Worm (Caenorhabditis elegans): ENCODE measurements around the gene F21D12.3.

Gene F21D12.3

DNA sequence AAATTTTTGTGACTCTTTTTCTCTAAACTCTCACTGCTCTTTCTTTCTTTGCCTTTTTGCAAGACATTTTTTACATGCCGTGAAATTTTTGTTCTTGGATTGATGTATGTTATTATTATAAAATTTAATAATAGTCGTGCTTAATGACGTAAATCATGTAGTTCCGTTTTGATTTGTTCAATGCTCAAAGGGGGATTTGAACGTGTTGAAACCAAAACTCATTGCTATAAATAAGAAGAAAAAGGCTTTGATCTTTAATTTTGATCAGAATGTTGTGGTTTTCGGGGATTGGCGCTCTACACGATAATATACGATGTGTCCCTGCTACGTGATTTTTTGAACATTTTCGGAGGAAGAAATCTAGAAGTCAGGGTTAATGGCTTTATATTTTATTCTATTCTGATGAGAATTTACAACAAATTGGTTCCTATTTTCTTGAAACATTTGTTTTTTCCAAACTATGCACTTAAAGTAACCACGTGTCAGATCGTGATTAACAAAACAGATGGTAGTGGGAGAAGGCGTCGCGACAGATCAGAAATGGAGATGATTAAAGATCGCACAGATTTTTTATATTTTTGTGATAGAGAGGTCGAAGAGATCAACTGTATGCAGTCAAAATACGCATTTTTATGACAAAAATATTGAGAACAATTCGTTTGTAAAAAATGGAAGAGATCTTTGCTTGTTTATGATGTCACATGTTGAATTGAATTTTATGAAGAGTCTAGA is 17.9 kb upstream of the F21D12.3 start:
- no peak for TF ChIP-seq ets-4 (GFP tag; optimal IDR thresholded peaks at IDR 0.05)
- TF ChIP-seq mcd-1 (GFP tag; IDR thresholded peaks at IDR 0.05): no peak
- TF ChIP-seq repo-1 (tag; optimal IDR thresholded peaks at IDR 0.05): no peak
- no peak for TF ChIP-seq rec-8 (tag; optimal IDR thresholded peaks at IDR 0.05)
- peak; percentile 6 for TF ChIP-seq ztf-26 (tag; optimal IDR thresholded peaks at IDR 0.05)

- TF ChIP-seq F57A8.1 (GFP tag; optimal IDR thresholded peaks at IDR 0.05) (no peak), sea-2 (GFP tag; IDR thresholded peaks at IDR 0.05) (no peak), ekl-4 (GFP tag; IDR thresholded peaks at IDR 0.05) (no peak), ztf-22 (GFP tag; optimal IDR thresholded peaks at IDR 0.05) (no peak), lir-1 (GFP tag; conservative IDR thresholded peaks at IDR 0.05) (no peak), F23B12.7 (tag; optimal IDR thresholded peaks at IDR 0.05; ENCODE audit: insufficient read depth) (no peak), mel-28 (tag; optimal IDR thresholded peaks at IDR 0.05; ENCODE audit: borderline replicate concordance) (no peak), madf-6 (GFP tag; IDR thresholded peaks at IDR 0.05) (no peak), hrde-1 (tag; optimal IDR thresholded peaks at IDR 0.05; ENCODE audit: borderline replicate concordance) (no peak), T26A5.8 (tag; optimal IDR thresholded peaks at IDR 0.05) (no peak), ama-1 (optimal IDR thresholded peaks at IDR 0.05) (no peak), ama-1 (GFP tag; optimal IDR thresholded peaks at IDR 0.05) (no peak), egl-44 (GFP tag; IDR thresholded peaks at IDR 0.05) (no peak), him-1 (tag; optimal IDR thresholded peaks at IDR 0.05) (no peak), dpl-1 (GFP tag; optimal IDR thresholded peaks at IDR 0.05) (no peak), athp-1 (tag; optimal IDR thresholded peaks at IDR 0.05) (no peak), let-607 (tag; optimal IDR thresholded peaks at IDR 0.05) (no peak), fkh-3 (tag; optimal IDR thresholded peaks at IDR 0.05) (no peak), nhr-80 (tag; optimal IDR thresholded peaks at IDR 0.05) (no peak), die-1 (tag; optimal IDR thresholded peaks at IDR 0.05) (no peak), Y53G8AR.9 (GFP tag; conservative IDR thresholded peaks at IDR 0.05) (no peak)
These were observed 16.9 kb upstream of the F21D12.3 start for ce11 chrII:7340703-7341102.

- TF ChIP-seq dpl-1 (GFP tag; optimal IDR thresholded peaks at IDR 0.05) (no peak), somi-1 (GFP tag; optimal IDR thresholded peaks at IDR 0.05) (peak; percentile 9)
These were observed 15.2 kb upstream of the F21D12.3 start, which contains the start of gene nhr-21 for ce11 chrII:7338995-7339394. TSS of gene nhr-21 (plus strand) at chrII:7339229.

DNA sequence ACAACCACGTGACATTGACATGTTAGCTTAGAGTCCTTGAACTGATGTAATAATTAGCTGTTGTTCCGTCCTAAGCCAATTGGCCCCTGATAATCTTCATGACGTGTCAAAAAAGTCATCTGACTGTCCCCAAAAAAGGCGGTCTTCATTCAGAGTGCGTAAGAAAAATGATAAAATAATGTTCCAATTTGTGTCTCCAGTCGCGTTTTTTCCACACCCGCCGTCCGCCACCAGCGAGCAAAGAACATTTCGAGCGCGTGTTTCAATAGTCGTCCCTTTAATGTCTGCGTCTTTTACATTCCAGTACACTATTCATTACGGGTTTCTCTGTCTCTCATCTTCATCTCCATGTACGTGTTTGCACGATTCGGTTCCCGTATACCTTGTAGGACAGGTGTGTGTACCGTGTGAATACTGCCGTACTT is 13.7 kb upstream of the F21D12.3 start:
- TF ChIP-seq bed-2 (GFP tag; IDR thresholded peaks at IDR 0.05) (no peak), ceh-100 (GFP tag; IDR thresholded peaks at IDR 0.05) (no peak), T26A5.8 (tag; optimal IDR thresholded peaks at IDR 0.05) (no peak), nhr-90 (tag; optimal IDR thresholded peaks at IDR 0.05) (peak; percentile 70), somi-1 (GFP tag; optimal IDR thresholded peaks at IDR 0.05) (peak; percentile 82), ztf-3 (GFP tag; optimal IDR thresholded peaks at IDR 0.05) (no peak), tlf-1 (GFP tag; optimal IDR thresholded peaks at IDR 0.05) (peak; percentile 53), fkh-3 (tag; optimal IDR thresholded peaks at IDR 0.05) (no peak), dpl-1 (GFP tag; optimal IDR thresholded peaks at IDR 0.05) (no peak), F57C9.4 (tag; optimal IDR thresholded peaks at IDR 0.05) (no peak), F57A8.1 (GFP tag; optimal IDR thresholded peaks at IDR 0.05) (no peak), D2030.7 (GFP tag; IDR thresholded peaks at IDR 0.05) (no peak), B0336.3 (GFP tag; IDR thresholded peaks at IDR 0.05) (peak; percentile 88), madf-8 (GFP tag; conservative IDR thresholded peaks at IDR 0.05) (no peak), repo-1 (tag; optimal IDR thresholded peaks at IDR 0.05) (no peak), snpc-4 (GFP tag; optimal IDR thresholded peaks at IDR 0.05) (no peak), snpc-4 (tag; optimal IDR thresholded peaks at IDR 0.05) (peak in 2 of 4 experiments; percentile 9 to 61), hlh-26 (GFP tag; conservative IDR thresholded peaks at IDR 0.05) (no peak), ztf-26 (tag; optimal IDR thresholded peaks at IDR 0.05) (peak; percentile 95), zfh-2 (GFP tag; conservative IDR thresholded peaks at IDR 0.05) (no peak), ama-1 (optimal IDR thresholded peaks at IDR 0.05) (no peak), ama-1 (GFP tag; optimal IDR thresholded peaks at IDR 0.05) (no peak), unc-130 (GFP tag; optimal IDR thresholded peaks at IDR 0.05) (no peak), cebp-1 (GFP tag; IDR thresholded peaks at IDR 0.05) (peak; percentile 44; the same call in 1 of the 2 replicates), cebp-1 (tag; optimal IDR thresholded peaks at IDR 0.05) (no peak)

Data from whole organism, young adult.